Fruit fly (Drosophila melanogaster): ENCODE data around the gene Acf.

The Acf gene

dm6 chr3R:31822462-31822861, 28.7 kb downstream of the Acf start:
- TF ChIP-seq achi (GFP tag; optimal IDR thresholded peaks at IDR 0.05) (no peak), CG6792 (GFP tag; optimal IDR thresholded peaks at IDR 0.05) (no peak), Blimp-1 (GFP tag; optimal IDR thresholded peaks at IDR 0.05) (no peak), Hr39 (GFP tag; optimal IDR thresholded peaks at IDR 0.05) (no peak), CG6808 (GFP tag; optimal IDR thresholded peaks at IDR 0.05) (no peak), CG32006 (GFP tag; optimal IDR thresholded peaks at IDR 0.05) (no peak), ss (GFP tag; optimal IDR thresholded peaks at IDR 0.05) (no peak), CG4318 (GFP tag; optimal IDR thresholded peaks at IDR 0.05) (no peak), CG11294 (GFP tag; IDR thresholded peaks at IDR 0.05) (no peak), dac (GFP tag; optimal IDR thresholded peaks at IDR 0.05) (no peak), CG6163 (GFP tag; IDR thresholded peaks at IDR 0.05) (no peak), Ets21C (GFP tag; optimal IDR thresholded peaks at IDR 0.05) (no peak), CG8632 (GFP tag; optimal IDR thresholded peaks at IDR 0.05) (no peak), CG3919 (GFP tag; optimal IDR thresholded peaks at IDR 0.05) (no peak), Lpt (GFP tag; optimal IDR thresholded peaks at IDR 0.05) (no peak), Smox (GFP tag; optimal IDR thresholded peaks at IDR 0.05) (no peak), Ets96B (tag; optimal IDR thresholded peaks at IDR 0.05) (no peak), CG7368 (GFP tag; optimal IDR thresholded peaks at IDR 0.05) (no peak), Met (GFP tag; optimal IDR thresholded peaks at IDR 0.05) (no peak)

- TF ChIP-seq Smox (GFP tag; optimal IDR thresholded peaks at IDR 0.05) (no peak), Blimp-1 (GFP tag; optimal IDR thresholded peaks at IDR 0.05) (no peak), eg (GFP tag; IDR thresholded peaks at IDR 0.05) (no peak), Eip93F (GFP tag; optimal IDR thresholded peaks at IDR 0.05) (no peak), cyc (GFP tag; optimal IDR thresholded peaks at IDR 0.05) (no peak), Ets96B (tag; optimal IDR thresholded peaks at IDR 0.05) (no peak), topi (GFP tag; optimal IDR thresholded peaks at IDR 0.05) (no peak), Lpt (GFP tag; optimal IDR thresholded peaks at IDR 0.05) (no peak), CG31627 (GFP tag; optimal IDR thresholded peaks at IDR 0.05) (no peak), Gug (GFP tag; IDR thresholded peaks at IDR 0.05) (no peak), Sox102F (GFP tag; optimal IDR thresholded peaks at IDR 0.05) (no peak), lz (GFP tag; optimal IDR thresholded peaks at IDR 0.05) (no peak), Hr38 (GFP tag; optimal IDR thresholded peaks at IDR 0.05) (no peak)
Observed at dm6 chr3R:31824200-31824599, 30.4 kb downstream of the Acf start.

- TF ChIP-seq spab (GFP tag; optimal IDR thresholded peaks at IDR 0.05) (no peak), CG8632 (GFP tag; optimal IDR thresholded peaks at IDR 0.05) (no peak), CG16779 (tag; optimal IDR thresholded peaks at IDR 0.05) (no peak), CG1621 (tag; optimal IDR thresholded peaks at IDR 0.05) (no peak), fd59A (GFP tag; optimal IDR thresholded peaks at IDR 0.05) (no peak)
Observed at dm6 chr3R:31825571-31826068, 31.8 kb downstream of the Acf start.

dm6 chr3R:31826422-31826821, 32.6 kb downstream of the Acf start:
- TF ChIP-seq CG6792 (GFP tag; optimal IDR thresholded peaks at IDR 0.05) (no peak), CG6163 (GFP tag; IDR thresholded peaks at IDR 0.05) (no peak), CG34406 (GFP tag; optimal IDR thresholded peaks at IDR 0.05) (no peak)
